Fruit fly (Drosophila melanogaster): Measurements from ENCODE around the gene PolI.

DNA sequence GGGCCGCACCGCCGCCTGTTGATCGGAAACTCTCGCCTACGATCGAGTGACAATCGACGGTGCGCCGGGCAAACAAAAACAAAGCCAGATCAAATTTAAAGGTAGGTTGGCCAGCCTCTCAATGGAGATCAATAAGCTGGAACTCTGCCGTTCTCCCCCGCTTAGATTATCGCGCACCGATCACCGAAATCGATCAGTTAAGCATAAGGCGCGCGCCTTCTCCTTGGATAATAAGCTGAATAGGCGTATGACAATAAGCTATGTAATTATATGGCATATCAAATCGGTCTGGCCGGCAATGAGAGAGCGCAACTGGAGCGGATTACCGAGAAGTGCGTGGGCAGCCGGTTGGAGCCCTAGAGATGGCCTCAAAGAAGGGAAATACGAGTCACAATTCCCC is 35.0 kb upstream of the PolI start:
- TF ChIP-seq HLH106 (tag; optimal IDR thresholded peaks at IDR 0.05) (no peak), dsf (GFP tag; optimal IDR thresholded peaks at IDR 0.05; ENCODE audit: borderline replicate concordance) (no peak), usp (GFP tag; optimal IDR thresholded peaks at IDR 0.05) (no peak), Hnf4 (GFP tag; optimal IDR thresholded peaks at IDR 0.05) (no peak), jim (GFP tag; optimal IDR thresholded peaks at IDR 0.05) (no peak)

All from whole organism, wandering third instar larva.